Fruit fly (Drosophila melanogaster) whole organism, prepupa: ENCODE measurements around the gene Ubc87F.

Source experiments
- Blimp-1 ChIP-seq: fragments of 200-800 bp; sonication (Bioruptor generic); optimal IDR thresholded peaks from 3 replicates; lab custom pipeline; 2017; ENCODE audit warnings: missing biosample characterization, missing genetic modification characterization, mild to moderate bottlenecking, moderate library complexity, missing genetic modification reagents
- OdsH ChIP-seq: fragments of 200-800 bp; sonication (Bioruptor generic); optimal IDR thresholded peaks from 3 replicates; lab custom pipeline; 2016; ENCODE audit warnings: missing biosample characterization, missing genetic modification characterization

dm6 chr3R:13676137-13677086 lies 41.6 kb downstream of the Ubc87F start, which contains the start of the genes Lkb1 and CG9588:
- TF ChIP-seq OdsH (no peak), Blimp-1 (GFP tag; lab: Kevin White, UChicago) (peak; percentile 13)
